Worm (Caenorhabditis elegans) whole organism, early embryonic: ENCODE measurements around the gene col-144.

Source experiments
- F13C5.2 ChIP-seq: sonication (generic microtip); optimal IDR thresholded peaks from 2 replicates; lab custom pipeline; 2017; ENCODE audit warnings: mild to moderate bottlenecking, missing genetic modification characterization, inconsistent platforms, missing compliant biosample characterization
- ama-1 ChIP-seq: fragments of 150-350 bp; optimal IDR thresholded peaks from 2 replicates; lab custom pipeline; 2014
- hmbx-1 ChIP-seq: sonication (generic microtip); optimal IDR thresholded peaks from 2 replicates; lab custom pipeline; 2016; ENCODE audit warnings: mild to moderate bottlenecking, missing genetic modification characterization, missing compliant biosample characterization
- pes-1 ChIP-seq: fragments of 200-800 bp; sonication (Bioruptor generic); IDR thresholded peaks from 2 replicates; pipeline ENCODE4 v1.3.6; 2022; ENCODE audit warnings: missing genetic modification reagents, missing genetic modification characterization, missing compliant biosample characterization
- scrt-1 ChIP-seq: fragments of 200-800 bp; sonication (Bioruptor generic); IDR thresholded peaks from 2 replicates; pipeline ENCODE4 v1.3.6; 2022; ENCODE audit warnings: missing genetic modification characterization, missing compliant biosample characterization
- tbx-37 ChIP-seq: fragments of 200-800 bp; sonication (Bioruptor generic); conservative IDR thresholded peaks from 2 replicates; pipeline ENCODE4 v1.3.6; 2022; ENCODE audit warnings: missing genetic modification reagents, missing genetic modification characterization, missing compliant biosample characterization

DNA sequence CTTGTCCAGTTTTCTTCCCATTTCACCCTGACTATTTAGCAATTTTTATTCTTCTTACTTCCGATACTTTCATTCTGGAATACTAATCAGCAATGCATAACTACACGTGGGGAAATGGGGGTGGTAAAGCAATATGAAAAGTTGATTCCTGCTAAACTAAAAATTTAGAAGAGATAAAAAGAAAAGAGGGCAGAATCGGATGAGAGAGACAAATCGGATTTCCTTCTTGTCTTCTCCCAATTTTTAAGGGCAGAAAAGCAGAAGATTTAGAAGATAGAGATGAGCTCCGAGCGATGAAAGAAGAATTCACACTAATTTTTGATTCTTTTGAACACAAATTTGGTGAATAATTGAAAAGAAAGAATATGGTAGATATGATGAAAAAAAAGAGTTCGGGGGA, 33.6 kb upstream of the col-144 start:
- no peak for TF ChIP-seq F13C5.2 (tag; lab: Kevin White, UChicago)
- no peak for TF ChIP-seq pes-1 (GFP tag; lab: Robert Waterston, UW)
- TF ChIP-seq scrt-1 (GFP tag; lab: Robert Waterston, UW), result no peak
- TF ChIP-seq ama-1 (lab: Kevin White, UChicago), result no peak
- TF ChIP-seq hmbx-1 (tag; lab: Kevin White, UChicago), result no peak
- no peak for TF ChIP-seq tbx-37
